Worm (Caenorhabditis elegans) whole organism, early embryonic: ENCODE data around the gene mig-23.

Experiments used
- B0310.2 ChIP-seq: sonication (generic microtip); optimal IDR thresholded peaks from 2 replicates; lab custom pipeline; 2016; ENCODE audit warnings: mild to moderate bottlenecking, missing genetic modification characterization, missing compliant biosample characterization
- F13C5.2 ChIP-seq: sonication (generic microtip); optimal IDR thresholded peaks from 2 replicates; lab custom pipeline; 2017; ENCODE audit warnings: mild to moderate bottlenecking, missing genetic modification characterization, inconsistent platforms, missing compliant biosample characterization
- aly-1 ChIP-seq: sonication (generic microtip); optimal IDR thresholded peaks from 2 replicates; lab custom pipeline; 2016; ENCODE audit warnings: missing genetic modification characterization, missing compliant biosample characterization
- ama-1 ChIP-seq: fragments of 150-350 bp; optimal IDR thresholded peaks from 2 replicates; lab custom pipeline; 2014
- ceh-13 ChIP-seq: fragments of 200-800 bp; sonication (Bioruptor generic); optimal IDR thresholded peaks from 2 replicates; lab custom pipeline; 2018; ENCODE audit warnings: mild to moderate bottlenecking, missing genetic modification characterization, missing compliant biosample characterization
- ceh-36 ChIP-seq: sonication (generic microtip); optimal IDR thresholded peaks from 2 replicates; lab custom pipeline; 2016; ENCODE audit warnings: missing genetic modification characterization, inconsistent platforms, missing compliant biosample characterization
- ets-7 ChIP-seq: sonication (generic microtip); optimal IDR thresholded peaks from 2 replicates; lab custom pipeline; 2016; ENCODE audit warnings: missing genotype, missing genetic modification characterization, missing compliant biosample characterization
- flt-1 ChIP-seq: fragments of 200-800 bp; sonication (Bioruptor generic); IDR thresholded peaks from 2 replicates; pipeline ENCODE4 v1.3.6; 2022; ENCODE audit warnings: missing genetic modification characterization, missing compliant biosample characterization
- hmbx-1 ChIP-seq: sonication (generic microtip); optimal IDR thresholded peaks from 2 replicates; lab custom pipeline; 2016; ENCODE audit warnings: mild to moderate bottlenecking, missing genetic modification characterization, missing compliant biosample characterization
- hmg-4 ChIP-seq: fragments of 200-800 bp; sonication (Bioruptor generic); optimal IDR thresholded peaks from 2 replicates; lab custom pipeline; 2018; ENCODE audit warnings: mild to moderate bottlenecking, missing genetic modification characterization, missing compliant biosample characterization
- hnd-1 ChIP-seq: sonication (generic microtip); optimal IDR thresholded peaks from 2 replicates; lab custom pipeline; 2016; ENCODE audit warnings: missing genetic modification characterization, missing compliant biosample characterization
- pes-1 ChIP-seq: fragments of 200-800 bp; sonication (Bioruptor generic); IDR thresholded peaks from 2 replicates; pipeline ENCODE4 v1.3.6; 2022; ENCODE audit warnings: missing genetic modification reagents, missing genetic modification characterization, missing compliant biosample characterization
- scrt-1 ChIP-seq: fragments of 200-800 bp; sonication (Bioruptor generic); IDR thresholded peaks from 2 replicates; pipeline ENCODE4 v1.3.6; 2022; ENCODE audit warnings: missing genetic modification characterization, missing compliant biosample characterization
- sea-1 ChIP-seq: fragments of 200-800 bp; sonication (Bioruptor generic); conservative IDR thresholded peaks from 2 replicates; pipeline ENCODE4 v1.3.6; 2022; ENCODE audit warnings: missing genetic modification characterization, missing compliant biosample characterization
- tbx-11 ChIP-seq: fragments of 200-800 bp; sonication (Bioruptor generic); IDR thresholded peaks from 2 replicates; pipeline ENCODE4 v1.3.6; 2022; ENCODE audit warnings: missing genetic modification characterization, missing compliant biosample characterization
- tbx-37 ChIP-seq: fragments of 200-800 bp; sonication (Bioruptor generic); conservative IDR thresholded peaks from 2 replicates; pipeline ENCODE4 v1.3.6; 2022; ENCODE audit warnings: missing genetic modification reagents, missing genetic modification characterization, missing compliant biosample characterization
- tra-4 ChIP-seq: sonication (generic microtip); optimal IDR thresholded peaks from 2 replicates; lab custom pipeline; 2017; ENCODE audit warnings: missing genetic modification characterization, missing compliant biosample characterization

Gene mig-23

DNA sequence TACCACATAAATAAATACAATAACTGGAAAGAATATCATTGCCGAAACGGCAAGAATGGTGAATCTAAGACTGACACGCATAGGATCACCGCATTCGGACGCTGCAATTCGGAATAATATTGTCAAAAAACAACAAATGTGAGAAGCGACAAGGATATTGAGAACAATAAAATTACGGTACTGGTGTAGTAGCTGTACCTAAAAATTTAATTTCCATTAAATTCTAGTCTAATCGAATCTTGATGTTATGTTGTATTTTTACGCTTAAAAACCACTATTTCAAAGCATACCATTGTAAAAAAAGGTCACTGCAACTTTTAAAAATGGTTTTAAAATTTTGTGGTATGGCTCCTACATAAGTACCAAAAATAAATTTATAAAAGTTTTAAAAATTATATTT is at the start of gene mig-23:
TSS of gene mig-23 (minus strand) at position 101 of the 400 bp plus-strand sequence.
- TF ChIP-seq sea-1 (GFP tag; lab: Robert Waterston, UW) (no peak), aly-1 (tag; lab: Kevin White, UChicago) (no peak), flt-1 (GFP tag; lab: Robert Waterston, UW) (no peak), scrt-1 (GFP tag; lab: Robert Waterston, UW) (no peak), ama-1 (lab: Kevin White, UChicago) (no peak), tra-4 (tag; lab: Kevin White, UChicago) (no peak), pes-1 (no peak), tbx-37 (GFP tag; lab: Robert Waterston, UW) (no peak), ets-7 (tag; lab: Kevin White, UChicago) (no peak), hnd-1 (tag; lab: Kevin White, UChicago) (no peak), tbx-11 (GFP tag; lab: Robert Waterston, UW) (no peak), B0310.2 (no peak), hmg-4 (GFP tag; lab: Kevin White, UChicago) (no peak), ceh-13 (GFP tag; lab: Kevin White, UChicago) (no peak)

ce11 chrX:5995613-5996206 is 47.0 kb upstream of the mig-23 start, which contains the start of gene inx-3:
Gene inx-3 (plus strand): TSS chrX:5996156.
- TF ChIP-seq tbx-11 (GFP tag; lab: Robert Waterston, UW) (no peak), hnd-1 (tag; lab: Kevin White, UChicago) (no peak), ceh-13 (GFP tag; lab: Kevin White, UChicago) (no peak), flt-1 (GFP tag; lab: Robert Waterston, UW) (peak; percentile 24; the same call in 1 of the 2 replicates), aly-1 (tag; lab: Kevin White, UChicago) (peak; percentile 31), ets-7 (tag; lab: Kevin White, UChicago) (no peak), tra-4 (tag; lab: Kevin White, UChicago) (no peak), pes-1 (no peak; the same call in 1 of the 2 replicates), B0310.2 (no peak), hmg-4 (GFP tag; lab: Kevin White, UChicago) (peak; percentile 73), scrt-1 (GFP tag; lab: Robert Waterston, UW) (no peak), ama-1 (lab: Kevin White, UChicago) (no peak), tbx-37 (GFP tag; lab: Robert Waterston, UW) (0 out of 2 replicates have a peak, but pooled peaks have one; percentile 21), ceh-36 (tag; lab: Kevin White, UChicago) (no peak), hmbx-1 (tag; lab: Kevin White, UChicago) (no peak), sea-1 (GFP tag; lab: Robert Waterston, UW) (0 out of 2 replicates have a peak, but pooled peaks have one; percentile 25), F13C5.2 (tag; lab: Kevin White, UChicago) (no peak)

ce11 chrX:5994004-5994403 is 45.3 kb upstream of the mig-23 start:
- no peak for TF ChIP-seq flt-1 (GFP tag; lab: Robert Waterston, UW)

DNA sequence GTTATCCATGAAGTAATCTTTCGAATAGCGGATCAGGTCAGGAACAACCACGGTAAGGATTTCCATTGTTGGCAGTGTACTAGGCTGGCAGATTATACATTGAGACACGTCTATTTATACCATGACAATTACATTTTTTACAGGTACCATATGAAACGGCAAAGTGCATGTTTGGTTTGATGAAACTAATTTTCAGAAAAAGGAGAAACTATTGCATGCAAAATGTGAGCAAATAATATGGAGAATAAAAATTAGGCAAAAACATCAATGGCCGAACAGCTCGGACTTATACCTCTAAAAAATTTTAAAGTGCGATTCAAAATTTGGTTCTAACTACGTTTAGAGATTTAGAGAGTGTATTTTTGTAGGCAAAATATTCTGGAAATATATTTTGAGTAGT is 44.1 kb upstream of the mig-23 start, which contains the start of gene F22F4.5:
TSS of gene F22F4.5 (minus strand) at position 101 of the 400 bp plus-strand sequence.
- no peak for TF ChIP-seq B0310.2
- no peak for TF ChIP-seq hmbx-1 (tag; lab: Kevin White, UChicago)
- TF ChIP-seq hnd-1 (tag; lab: Kevin White, UChicago) = no peak
- no peak for TF ChIP-seq ceh-13 (GFP tag; lab: Kevin White, UChicago)
- TF ChIP-seq ets-7 (tag; lab: Kevin White, UChicago) = no peak
- TF ChIP-seq sea-1 (GFP tag; lab: Robert Waterston, UW) = no peak
- TF ChIP-seq scrt-1 (GFP tag; lab: Robert Waterston, UW) = no peak
- no peak for TF ChIP-seq F13C5.2 (tag; lab: Kevin White, UChicago)
- TF ChIP-seq tra-4 (tag; lab: Kevin White, UChicago) = no peak
- TF ChIP-seq pes-1 = no peak
- no peak for TF ChIP-seq ama-1 (lab: Kevin White, UChicago)
- TF ChIP-seq ceh-36 (tag; lab: Kevin White, UChicago) = no peak
- TF ChIP-seq tbx-11 (GFP tag; lab: Robert Waterston, UW) = no peak
- no peak for TF ChIP-seq hmg-4 (GFP tag; lab: Kevin White, UChicago)
- TF ChIP-seq flt-1 (GFP tag; lab: Robert Waterston, UW) = no peak
- no peak for TF ChIP-seq aly-1 (tag; lab: Kevin White, UChicago)
- TF ChIP-seq tbx-37 (GFP tag; lab: Robert Waterston, UW) = no peak

DNA sequence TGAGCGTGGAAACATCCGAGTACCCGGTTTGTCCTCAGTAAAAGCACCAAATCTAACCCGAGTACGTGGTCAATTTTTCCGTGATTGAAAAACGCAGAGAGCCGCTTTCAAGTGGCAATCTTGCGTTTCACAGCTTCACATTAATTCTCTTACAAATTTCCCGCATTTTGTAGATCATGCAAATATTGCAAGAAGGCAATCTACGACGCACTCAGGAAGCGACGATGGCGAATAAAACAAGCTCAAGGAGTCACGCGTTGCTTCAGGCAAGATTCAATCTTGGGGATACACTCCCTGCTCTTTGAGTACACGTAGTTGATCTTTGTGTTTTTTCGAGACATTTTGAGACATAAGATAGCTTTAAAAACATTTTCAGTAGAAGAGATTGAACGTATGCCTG is 39.2 kb upstream of the mig-23 start:
- TF ChIP-seq tra-4 (tag; lab: Kevin White, UChicago) (no peak), ama-1 (lab: Kevin White, UChicago) (no peak), ceh-13 (GFP tag; lab: Kevin White, UChicago) (no peak), F13C5.2 (tag; lab: Kevin White, UChicago) (no peak), tbx-37 (GFP tag; lab: Robert Waterston, UW) (no peak), hmg-4 (GFP tag; lab: Kevin White, UChicago) (no peak), scrt-1 (GFP tag; lab: Robert Waterston, UW) (no peak), hmbx-1 (tag; lab: Kevin White, UChicago) (no peak), flt-1 (GFP tag; lab: Robert Waterston, UW) (no peak), ceh-36 (tag; lab: Kevin White, UChicago) (no peak), hnd-1 (tag; lab: Kevin White, UChicago) (no peak)

ce11 chrX:5985720-5986119 is 37.1 kb upstream of the mig-23 start:
- TF ChIP-seq sea-1 (GFP tag; lab: Robert Waterston, UW) (no peak), ceh-36 (tag; lab: Kevin White, UChicago) (no peak), ceh-13 (GFP tag; lab: Kevin White, UChicago) (no peak), hnd-1 (tag; lab: Kevin White, UChicago) (no peak), tbx-11 (GFP tag; lab: Robert Waterston, UW) (no peak), B0310.2 (no peak), aly-1 (tag; lab: Kevin White, UChicago) (no peak), scrt-1 (GFP tag; lab: Robert Waterston, UW) (no peak), flt-1 (GFP tag; lab: Robert Waterston, UW) (no peak), hmbx-1 (tag; lab: Kevin White, UChicago) (no peak), tra-4 (tag; lab: Kevin White, UChicago) (no peak), ets-7 (tag; lab: Kevin White, UChicago) (no peak), F13C5.2 (tag; lab: Kevin White, UChicago) (no peak)
